Worm (Caenorhabditis elegans) whole organism, young adult: ENCODE data around the gene unc-70.

Experiments used
- C06A6.2 ChIP-seq: fragments of 200-800 bp; sonication (Bioruptor generic); conservative IDR thresholded peaks from 2 replicates; pipeline ENCODE4 v1.3.6; 2022; ENCODE audit warnings: missing genetic modification characterization, missing compliant biosample characterization
- C17E4.6 ChIP-seq: fragments of 200-800 bp; sonication (Bioruptor generic); IDR thresholded peaks from 2 replicates; pipeline ENCODE4 v1.3.6; 2022; ENCODE audit warnings: missing genetic modification reagents, missing genetic modification characterization, missing compliant biosample characterization
- F23B12.7 ChIP-seq: sonication (generic microtip); optimal IDR thresholded peaks from 2 replicates; lab custom pipeline; 2017; ENCODE audit warnings: missing genetic modification characterization, mild to moderate bottlenecking, missing compliant biosample characterization, antibody characterized with exemption, moderate library complexity; ENCODE audit not compliant: insufficient read depth
- F39B2.1 ChIP-seq: fragments of 200-800 bp; sonication (Bioruptor generic); IDR thresholded peaks from 2 replicates; pipeline ENCODE4 v1.3.6; 2022; ENCODE audit warnings: missing genetic modification reagents, missing genetic modification characterization, missing compliant biosample characterization
- F49E8.2 ChIP-seq: sonication (generic microtip); optimal IDR thresholded peaks from 3 replicates; lab custom pipeline; 2017; ENCODE audit warnings: missing genetic modification characterization, mild to moderate bottlenecking, missing compliant biosample characterization, antibody characterized with exemption, moderate library complexity; ENCODE audit not compliant: insufficient read depth
- F57C9.4 ChIP-seq: sonication (generic microtip); optimal IDR thresholded peaks from 2 replicates; lab custom pipeline; 2017; ENCODE audit warnings: mild to moderate bottlenecking, missing genetic modification characterization, missing compliant biosample characterization
- K11D2.4 ChIP-seq: fragments of 200-800 bp; sonication (Bioruptor generic); IDR thresholded peaks from 2 replicates; pipeline ENCODE4 v1.3.6; 2022; ENCODE audit warnings: missing genetic modification reagents, missing genetic modification characterization, missing compliant biosample characterization
- K12H6.12 ChIP-seq: fragments of 200-800 bp; sonication (Bioruptor generic); optimal IDR thresholded peaks from 2 replicates; lab custom pipeline; 2018; ENCODE audit warnings: mild to moderate bottlenecking, missing genetic modification characterization, missing compliant biosample characterization
- Y53G8AR.9 ChIP-seq: fragments of 200-800 bp; sonication (Bioruptor generic); conservative IDR thresholded peaks from 2 replicates; pipeline ENCODE4 v1.3.6; 2022; ENCODE audit warnings: missing genetic modification reagents, missing genetic modification characterization, missing compliant biosample characterization
- Y79H2A.3 ChIP-seq: fragments of 200-800 bp; sonication (Bioruptor generic); conservative IDR thresholded peaks from 2 replicates; pipeline ENCODE4 v1.3.6; 2022; ENCODE audit warnings: missing genetic modification reagents, missing genetic modification characterization, missing compliant biosample characterization
- Y95B8A.8 ChIP-seq: fragments of 200-800 bp; sonication (Bioruptor generic); IDR thresholded peaks from 2 replicates; pipeline ENCODE4 v1.3.6; 2022; ENCODE audit warnings: missing genetic modification reagents, missing genetic modification characterization, missing compliant biosample characterization
- aptf-2 ChIP-seq: fragments of 200-800 bp; sonication (Bioruptor generic); conservative IDR thresholded peaks from 2 replicates; pipeline ENCODE4 v1.3.6; 2022; ENCODE audit warnings: missing genetic modification reagents, missing genetic modification characterization, missing compliant biosample characterization
- athp-1 ChIP-seq: sonication (generic microtip); optimal IDR thresholded peaks from 2 replicates; lab custom pipeline; 2017; ENCODE audit warnings: mild to moderate bottlenecking, missing genetic modification characterization, missing compliant biosample characterization
- ceh-40 ChIP-seq: fragments of 200-800 bp; sonication (Bioruptor generic); IDR thresholded peaks from 2 replicates; pipeline ENCODE4 v1.3.6; 2022; ENCODE audit warnings: missing genetic modification characterization, missing compliant biosample characterization
- dpl-1 ChIP-seq: fragments of 150-350 bp; optimal IDR thresholded peaks from 2 replicates; lab custom pipeline; 2014; ENCODE audit warnings: missing biosample characterization, missing genetic modification reagents, missing genetic modification characterization
- egl-18 ChIP-seq: fragments of 200-800 bp; sonication (Bioruptor generic); IDR thresholded peaks from 2 replicates; pipeline ENCODE4 v1.3.6; 2022; ENCODE audit warnings: missing genetic modification reagents, missing genetic modification characterization, missing compliant biosample characterization
- egrh-3 ChIP-seq: fragments of 200-800 bp; sonication (Bioruptor generic); IDR thresholded peaks from 2 replicates; pipeline ENCODE4 v1.3.6; 2022; ENCODE audit warnings: missing genetic modification reagents, missing genetic modification characterization, missing compliant biosample characterization
- ets-4 ChIP-seq: fragments of 200-800 bp; sonication (Bioruptor generic); optimal IDR thresholded peaks from 2 replicates; lab custom pipeline; 2018; ENCODE audit warnings: mild to moderate bottlenecking, missing genetic modification characterization, missing compliant biosample characterization
- fkh-3 ChIP-seq: sonication (generic microtip); optimal IDR thresholded peaks from 2 replicates; lab custom pipeline; 2016; ENCODE audit warnings: mild to moderate bottlenecking, missing genetic modification characterization, missing compliant biosample characterization
- gei-17 ChIP-seq: fragments of 200-800 bp; sonication (Bioruptor generic); optimal IDR thresholded peaks from 2 replicates; lab custom pipeline; 2018; ENCODE audit warnings: mild to moderate bottlenecking, missing genetic modification characterization, missing compliant biosample characterization
- him-1 ChIP-seq: sonication (generic microtip); optimal IDR thresholded peaks from 2 replicates; lab custom pipeline; 2016; ENCODE audit warnings: missing genotype, missing genetic modification reagents, missing genetic modification characterization, missing compliant biosample characterization
- hrde-1 ChIP-seq: sonication (generic microtip); optimal IDR thresholded peaks from 2 replicates; lab custom pipeline; 2016; ENCODE audit warnings: missing genetic modification characterization, mild to moderate bottlenecking, missing compliant biosample characterization, moderate library complexity, missing genotype, missing genetic modification reagents, borderline replicate concordance
- lin-26 ChIP-seq: fragments of 200-800 bp; sonication (Bioruptor generic); IDR thresholded peaks from 2 replicates; pipeline ENCODE4 v1.3.6; 2022; ENCODE audit warnings: missing genetic modification reagents, missing genetic modification characterization, missing compliant biosample characterization
- madf-10 ChIP-seq: sonication (generic microtip); optimal IDR thresholded peaks from 2 replicates; lab custom pipeline; 2016; ENCODE audit warnings: mild to moderate bottlenecking, missing genetic modification characterization, missing compliant biosample characterization
- madf-3 ChIP-seq: fragments of 200-800 bp; sonication (Bioruptor generic); IDR thresholded peaks from 2 replicates; pipeline ENCODE4 v1.3.6; 2022; ENCODE audit warnings: missing genetic modification reagents, missing genetic modification characterization, missing compliant biosample characterization
- madf-6 ChIP-seq: fragments of 200-800 bp; sonication (Bioruptor generic); IDR thresholded peaks from 2 replicates; pipeline ENCODE4 v1.3.6; 2022; ENCODE audit warnings: missing genetic modification reagents, missing genetic modification characterization, missing compliant biosample characterization
- nfya-1 ChIP-seq: sonication (generic microtip); optimal IDR thresholded peaks from 2 replicates; lab custom pipeline; 2017; ENCODE audit warnings: antibody characterized with exemption, missing compliant biosample characterization, missing genetic modification characterization, borderline replicate concordance; ENCODE audit not compliant: insufficient read depth
- nhr-120 ChIP-seq: fragments of 200-800 bp; sonication (Bioruptor generic); IDR thresholded peaks from 2 replicates; pipeline ENCODE4 v1.3.6; 2022; ENCODE audit warnings: missing genetic modification characterization, missing compliant biosample characterization
- repo-1 ChIP-seq: sonication (generic microtip); optimal IDR thresholded peaks from 2 replicates; lab custom pipeline; 2017; ENCODE audit warnings: mild to moderate bottlenecking, missing genetic modification characterization, missing compliant biosample characterization
- unc-130 ChIP-seq: sonication (generic microtip); optimal IDR thresholded peaks from 2 replicates; lab custom pipeline; 2016; ENCODE audit warnings: missing genetic modification reagents, missing genetic modification characterization, missing compliant biosample characterization
- zfh-2 ChIP-seq: fragments of 200-800 bp; sonication (Bioruptor generic); conservative IDR thresholded peaks from 2 replicates; pipeline ENCODE4 v1.3.6; 2022; ENCODE audit warnings: missing genetic modification reagents, missing genetic modification characterization, missing compliant biosample characterization
- ztf-18 ChIP-seq: sonication (generic microtip); optimal IDR thresholded peaks from 2 replicates; lab custom pipeline; 2016; ENCODE audit warnings: missing genotype, mild to moderate bottlenecking, missing genetic modification characterization, missing compliant biosample characterization
- ztf-22 ChIP-seq: fragments of 200-800 bp; sonication (Bioruptor generic); optimal IDR thresholded peaks from 2 replicates; lab custom pipeline; 2018; ENCODE audit warnings: mild to moderate bottlenecking, missing genetic modification characterization, moderate library complexity, missing compliant biosample characterization
- ztf-25 ChIP-seq: fragments of 200-800 bp; sonication (Bioruptor generic); IDR thresholded peaks from 2 replicates; pipeline ENCODE4 v1.3.6; 2022; ENCODE audit warnings: missing genetic modification reagents, missing genetic modification characterization, missing compliant biosample characterization

The unc-70 gene

DNA sequence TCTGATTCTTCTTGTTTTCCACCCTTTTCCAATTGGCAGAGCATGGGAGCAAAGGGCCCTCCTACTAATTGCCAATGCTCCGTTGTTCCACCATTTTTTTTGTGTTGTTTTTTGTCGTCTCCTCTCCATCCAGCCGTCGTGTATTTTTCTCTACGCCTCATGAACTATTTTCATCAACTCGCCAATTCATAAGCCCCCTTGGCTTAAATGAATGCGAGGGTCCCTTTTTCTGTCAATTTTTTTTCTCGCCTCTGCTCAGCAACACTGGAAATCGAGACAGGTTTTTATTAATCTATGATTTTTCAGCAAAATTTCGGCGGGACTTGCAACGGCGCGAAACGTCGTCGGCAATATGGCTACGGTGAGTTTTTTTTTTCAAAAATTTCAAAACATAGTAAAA lies at the start of gene unc-70:
TSS of gene unc-70 (plus strand) at position 301 of the 400 bp plus-strand sequence.
- no peak for TF ChIP-seq F49E8.2 (tag; lab: Kevin White, UChicago)
- no peak for TF ChIP-seq hrde-1 (tag; lab: Kevin White, UChicago)
- TF ChIP-seq C17E4.6 (GFP tag; lab: Robert Waterston, UW), result no peak
- no peak for TF ChIP-seq F39B2.1 (GFP tag; lab: Robert Waterston, UW)
- no peak for TF ChIP-seq dpl-1 (GFP tag; lab: Kevin White, UChicago)
- TF ChIP-seq ztf-18, result no peak
- no peak for TF ChIP-seq repo-1
- no peak for TF ChIP-seq egrh-3 (GFP tag; lab: Robert Waterston, UW)
- TF ChIP-seq ceh-40 (GFP tag; lab: Robert Waterston, UW), result no peak
- TF ChIP-seq him-1 (tag; lab: Kevin White, UChicago), result no peak
- TF ChIP-seq gei-17 (GFP tag; lab: Kevin White, UChicago), result no peak
- TF ChIP-seq madf-10 (tag; lab: Kevin White, UChicago), result no peak
- no peak for TF ChIP-seq C06A6.2
- no peak for TF ChIP-seq F23B12.7 (tag; lab: Kevin White, UChicago)
- no peak for TF ChIP-seq ztf-25 (GFP tag; lab: Robert Waterston, UW)
- no peak for TF ChIP-seq Y95B8A.8 (GFP tag; lab: Robert Waterston, UW)
- TF ChIP-seq unc-130 (GFP tag; lab: Kevin White, UChicago), result no peak
- no peak for TF ChIP-seq nhr-120 (GFP tag; lab: Robert Waterston, UW)
- no peak for TF ChIP-seq K12H6.12
- no peak for TF ChIP-seq madf-6 (GFP tag; lab: Robert Waterston, UW)

DNA sequence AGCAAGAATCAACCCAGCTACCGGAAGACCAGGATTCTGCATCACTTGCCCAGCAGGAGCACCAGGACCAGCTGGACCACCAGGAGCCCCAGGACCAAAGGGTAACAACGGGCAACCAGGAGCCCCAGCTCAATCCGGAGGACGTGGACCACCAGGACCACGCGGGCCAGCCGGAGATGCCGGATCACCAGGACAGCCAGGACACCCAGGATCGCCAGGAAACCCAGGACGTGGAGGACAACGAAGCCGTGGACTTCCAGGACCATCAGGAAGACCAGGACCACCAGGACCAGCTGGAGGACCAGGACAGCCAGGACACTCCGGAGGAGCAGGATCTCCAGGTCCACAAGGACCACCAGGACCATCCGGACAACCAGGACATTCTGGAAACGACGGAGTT lies 49.6 kb upstream of the unc-70 start:
- peak; percentile 77 for TF ChIP-seq zfh-2 (GFP tag; lab: Robert Waterston, UW)
- TF ChIP-seq egrh-3 (GFP tag; lab: Robert Waterston, UW), result peak; percentile 90
- TF ChIP-seq F23B12.7 (tag; lab: Kevin White, UChicago), result no peak
- TF ChIP-seq, all 124 proteins: peak for 2

DNA sequence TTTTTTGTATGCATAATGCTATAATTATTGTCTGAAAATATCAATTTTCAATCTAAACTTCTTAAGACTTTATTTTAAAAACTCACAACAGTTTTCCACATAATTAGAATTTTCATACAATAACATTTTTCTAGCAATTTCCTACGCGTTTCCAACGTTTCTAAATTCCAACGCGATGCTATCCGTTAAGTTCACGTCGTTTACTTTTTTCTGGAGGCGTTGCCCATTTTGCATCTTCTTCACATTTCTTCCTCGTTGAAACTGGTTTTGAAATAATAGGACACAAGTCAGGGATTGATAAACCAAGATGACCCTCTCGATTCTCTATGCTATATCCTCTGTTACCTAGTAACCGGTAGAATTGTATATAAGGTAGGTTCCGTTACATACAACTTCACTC lies 45.9 kb upstream of the unc-70 start, which contains the start of the genes T15B7.14 and col-143:
TSS of gene T15B7.14 (minus strand) at position 101 of the 400 bp plus-strand sequence.
TSS of gene col-143 (plus strand) at position 394 of the 400 bp plus-strand sequence.
- TF ChIP-seq K12H6.12, result no peak
- TF ChIP-seq fkh-3, result no peak
- TF ChIP-seq ztf-22, result no peak
- TF ChIP-seq repo-1, result no peak
- TF ChIP-seq madf-3 (GFP tag; lab: Robert Waterston, UW), result no peak
- no peak for TF ChIP-seq C17E4.6 (GFP tag; lab: Robert Waterston, UW)
- no peak for TF ChIP-seq egl-18
- TF ChIP-seq F57C9.4, result no peak
- TF ChIP-seq ztf-25 (GFP tag; lab: Robert Waterston, UW), result no peak
- no peak for TF ChIP-seq athp-1 (tag; lab: Kevin White, UChicago)
- TF ChIP-seq lin-26 (GFP tag; lab: Robert Waterston, UW), result no peak
- no peak for TF ChIP-seq Y95B8A.8 (GFP tag; lab: Robert Waterston, UW)
- no peak for TF ChIP-seq nfya-1 (tag; lab: Kevin White, UChicago)
- no peak for TF ChIP-seq ets-4
- TF ChIP-seq zfh-2 (GFP tag; lab: Robert Waterston, UW), result no peak
- no peak for TF ChIP-seq hrde-1 (tag; lab: Kevin White, UChicago)
- TF ChIP-seq Y79H2A.3, result no peak
- TF ChIP-seq Y53G8AR.9 (GFP tag; lab: Robert Waterston, UW), result no peak
- no peak for TF ChIP-seq nhr-120 (GFP tag; lab: Robert Waterston, UW)

DNA sequence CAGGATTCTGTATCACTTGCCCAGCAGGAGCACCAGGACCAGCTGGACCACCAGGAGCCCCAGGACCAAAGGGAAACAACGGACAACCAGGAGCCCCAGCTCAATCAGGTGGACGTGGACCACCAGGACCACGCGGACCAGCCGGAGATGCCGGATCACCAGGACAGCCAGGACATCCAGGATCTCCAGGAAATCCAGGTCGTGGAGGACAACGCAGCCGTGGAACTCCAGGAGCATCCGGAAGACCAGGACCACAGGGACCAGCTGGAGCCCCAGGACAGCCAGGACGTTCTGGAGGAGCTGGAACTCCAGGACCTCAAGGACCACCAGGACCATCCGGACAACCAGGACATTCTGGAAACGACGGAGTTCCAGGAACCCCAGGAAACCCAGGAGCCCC lies 45.1 kb upstream of the unc-70 start:
- TF ChIP-seq K11D2.4 (no peak), aptf-2 (no peak), athp-1 (tag; lab: Kevin White, UChicago) (no peak), zfh-2 (GFP tag; lab: Robert Waterston, UW) (peak; percentile 76), nhr-120 (GFP tag; lab: Robert Waterston, UW) (no peak), egrh-3 (GFP tag; lab: Robert Waterston, UW) (peak; percentile 86)
